Fruit fly (Drosophila melanogaster) whole organism, embryonic: ENCODE measurements around the gene CG2157.
A peak's percentile ranks its signal among the peaks of the same experiment; 100 is the strongest.

Experiments
- Bdp1 ChIP-seq: fragments of 200-800 bp; sonication (Bioruptor generic); optimal IDR thresholded peaks from 3 replicates; lab custom pipeline; 2016; ENCODE audit warnings: missing biosample characterization, missing genetic modification characterization
- BtbVII ChIP-seq: fragments of 200-800 bp; sonication (Bioruptor generic); optimal IDR thresholded peaks from 3 replicates; lab custom pipeline; 2017; ENCODE audit warnings: missing biosample characterization, mild to moderate bottlenecking, missing genetic modification characterization
- C15 ChIP-seq: fragments of 200-800 bp; sonication (Bioruptor generic); IDR thresholded peaks from 3 replicates; pipeline ENCODE4 v1.3.6; 2022; ENCODE audit warnings: missing biosample characterization, missing genetic modification characterization
- CG10654 ChIP-seq: fragments of 200-800 bp; sonication (Bioruptor generic); optimal IDR thresholded peaks from 2 replicates; lab custom pipeline; 2016; ENCODE audit warnings: missing biosample characterization, missing genetic modification characterization
- CG11085 ChIP-seq: fragments of 200-800 bp; sonication (Bioruptor generic); IDR thresholded peaks from 2 replicates; pipeline ENCODE4 v1.3.6; 2022; ENCODE audit warnings: missing biosample characterization, missing genetic modification characterization
- CG11093 ChIP-seq: fragments of 200-800 bp; sonication (Bioruptor generic); IDR thresholded peaks from 3 replicates; pipeline ENCODE4 v1.3.6; 2022; ENCODE audit warnings: missing biosample characterization, missing genetic modification characterization
- CG11247 ChIP-seq: fragments of 200-800 bp; sonication (Bioruptor generic); IDR thresholded peaks from 2 replicates; pipeline ENCODE4 v1.3.6; 2022; ENCODE audit warnings: missing biosample characterization, missing genetic modification characterization
- CG12219 ChIP-seq: fragments of 200-800 bp; sonication (Bioruptor generic); optimal IDR thresholded peaks from 3 replicates; lab custom pipeline; 2018; ENCODE audit warnings: missing biosample characterization, mild to moderate bottlenecking, missing genetic modification characterization
- CG13287 ChIP-seq: fragments of 200-800 bp; sonication (Bioruptor generic); IDR thresholded peaks from 2 replicates; pipeline ENCODE4 v1.3.6; 2022; ENCODE audit warnings: missing biosample characterization, missing genetic modification characterization; ENCODE audit not compliant: partially characterized antibody
- CG13296 ChIP-seq: fragments of 200-800 bp; sonication (Bioruptor generic); optimal IDR thresholded peaks from 3 replicates; lab custom pipeline; 2018; ENCODE audit warnings: missing biosample characterization, mild to moderate bottlenecking, missing genetic modification characterization
- CG13775 ChIP-seq: fragments of 200-800 bp; sonication (Bioruptor generic); optimal IDR thresholded peaks from 3 replicates; lab custom pipeline; 2017; ENCODE audit warnings: missing biosample characterization, mild to moderate bottlenecking, missing genetic modification characterization
- CG14050 ChIP-seq: fragments of 200-800 bp; sonication (Bioruptor generic); IDR thresholded peaks from 3 replicates; pipeline ENCODE4 v1.3.6; 2022; ENCODE audit warnings: missing biosample characterization, missing genetic modification characterization
- CG2199 ChIP-seq: fragments of 200-800 bp; sonication (Bioruptor generic); IDR thresholded peaks from 3 replicates; pipeline ENCODE4 v1.3.6; 2022; ENCODE audit warnings: missing biosample characterization, missing genetic modification characterization
- CG2678 ChIP-seq: fragments of 200-800 bp; sonication (Bioruptor generic); optimal IDR thresholded peaks from 3 replicates; lab custom pipeline; 2019; ENCODE audit warnings: missing biosample characterization, mild to moderate bottlenecking, missing genetic modification characterization, moderate library complexity
- CG32767 ChIP-seq: fragments of 200-800 bp; sonication (Bioruptor generic); IDR thresholded peaks from 2 replicates; pipeline ENCODE4 v1.3.6; 2022; ENCODE audit warnings: missing biosample characterization, missing genetic modification characterization
- CG32772 ChIP-seq: fragments of 200-800 bp; sonication (Bioruptor generic); IDR thresholded peaks from 2 replicates; pipeline ENCODE4 v1.3.6; 2022; ENCODE audit warnings: missing biosample characterization, missing genetic modification characterization
- CG3407 ChIP-seq: fragments of 200-800 bp; sonication (Bioruptor generic); optimal IDR thresholded peaks from 2 replicates; lab custom pipeline; 2018; ENCODE audit warnings: missing biosample characterization, mild to moderate bottlenecking, missing genetic modification characterization
- CG34422 ChIP-seq: fragments of 200-800 bp; sonication (Bioruptor generic); IDR thresholded peaks from 3 replicates; pipeline ENCODE4 v1.3.6; 2022; ENCODE audit warnings: missing biosample characterization, missing genetic modification characterization
- CG4404 ChIP-seq: fragments of 200-800 bp; sonication (Bioruptor generic); IDR thresholded peaks from 2 replicates; pipeline ENCODE4 v1.3.6; 2022; ENCODE audit warnings: missing biosample characterization, missing genetic modification characterization
- CG4424 ChIP-seq: fragments of 200-800 bp; sonication (Bioruptor generic); optimal IDR thresholded peaks from 3 replicates; lab custom pipeline; 2016; ENCODE audit warnings: missing biosample characterization, missing genetic modification characterization
- CG6254 ChIP-seq: fragments of 200-800 bp; sonication (Bioruptor generic); optimal IDR thresholded peaks from 3 replicates; lab custom pipeline; 2017; ENCODE audit warnings: mild to moderate bottlenecking, missing biosample characterization, missing genetic modification reagents, missing genetic modification characterization
- CG6813 ChIP-seq: fragments of 200-800 bp; sonication (Bioruptor generic); optimal IDR thresholded peaks from 2 replicates; lab custom pipeline; 2017; ENCODE audit warnings: missing biosample characterization, missing genetic modification characterization, mild to moderate bottlenecking, moderate library complexity, missing genetic modification reagents
- CG7786 ChIP-seq: fragments of 200-800 bp; sonication (Bioruptor generic); optimal IDR thresholded peaks from 2 replicates; lab custom pipeline; 2016; ENCODE audit warnings: missing biosample characterization, missing genetic modification characterization
- CG9609 ChIP-seq: fragments of 200-800 bp; sonication (Bioruptor generic); optimal IDR thresholded peaks from 3 replicates; lab custom pipeline; 2016; ENCODE audit warnings: missing biosample characterization, missing genetic modification characterization
- CG9932 ChIP-seq: fragments of 200-800 bp; sonication (Bioruptor generic); IDR thresholded peaks from 2 replicates; pipeline ENCODE4 v1.3.6; 2022; ENCODE audit warnings: missing biosample characterization, missing genetic modification characterization
- Elba2 ChIP-seq: fragments of 200-800 bp; sonication (Bioruptor generic); optimal IDR thresholded peaks from 3 replicates; lab custom pipeline; 2016; ENCODE audit warnings: missing biosample characterization, missing genetic modification characterization
- Hmr ChIP-seq: fragments of 200-800 bp; sonication (Bioruptor generic); optimal IDR thresholded peaks from 3 replicates; lab custom pipeline; 2017; ENCODE audit warnings: mild to moderate bottlenecking, missing biosample characterization, missing genetic modification reagents, missing genetic modification characterization
- Hsf ChIP-seq: fragments of 200-800 bp; sonication (Bioruptor generic); optimal IDR thresholded peaks from 3 replicates; lab custom pipeline; 2016; ENCODE audit warnings: missing biosample characterization, missing genetic modification characterization
- Lhr ChIP-seq: fragments of 200-800 bp; sonication (Bioruptor generic); optimal IDR thresholded peaks from 3 replicates; lab custom pipeline; 2017; ENCODE audit warnings: mild to moderate bottlenecking, missing biosample characterization, missing genetic modification reagents, missing genetic modification characterization
- Scr ChIP-seq: fragments of 200-800 bp; sonication (Bioruptor generic); IDR thresholded peaks from 2 replicates; pipeline ENCODE4 v1.3.6; 2022; ENCODE audit warnings: missing biosample characterization, missing genetic modification characterization; ENCODE audit not compliant: partially characterized antibody
- Sin3A ChIP-seq: fragments of >200 bp; optimal IDR thresholded peaks from 2 replicates; lab custom pipeline; 2018
- ac ChIP-seq: fragments of 200-800 bp; sonication (Bioruptor generic); optimal IDR thresholded peaks from 3 replicates; lab custom pipeline; 2017; ENCODE audit warnings: missing biosample characterization, mild to moderate bottlenecking, missing genetic modification characterization
- amos ChIP-seq: fragments of 200-800 bp; sonication (Bioruptor generic); IDR thresholded peaks from 2 replicates; pipeline ENCODE4 v1.3.6; 2022; ENCODE audit warnings: missing biosample characterization, missing genetic modification characterization; ENCODE audit not compliant: partially characterized antibody
- cato ChIP-seq: fragments of 200-800 bp; sonication (Bioruptor generic); optimal IDR thresholded peaks from 2 replicates; lab custom pipeline; 2016; ENCODE audit warnings: missing biosample characterization, missing genetic modification characterization, borderline replicate concordance
- cwo ChIP-seq: fragments of 200-800 bp; sonication (Bioruptor generic); optimal IDR thresholded peaks from 3 replicates; lab custom pipeline; 2017; ENCODE audit warnings: missing biosample characterization, missing genetic modification characterization, mild to moderate bottlenecking, moderate library complexity, missing genetic modification reagents
- dati ChIP-seq: fragments of 200-800 bp; sonication (Bioruptor generic); IDR thresholded peaks from 2 replicates; pipeline ENCODE4 v1.3.6; 2022; ENCODE audit warnings: missing biosample characterization, missing genetic modification characterization
- ewg ChIP-seq: fragments of 200-800 bp; sonication (Bioruptor generic); optimal IDR thresholded peaks from 3 replicates; lab custom pipeline; 2017; ENCODE audit warnings: mild to moderate bottlenecking, missing biosample characterization, missing genetic modification reagents, missing genetic modification characterization
- exex ChIP-seq: fragments of 200-800 bp; sonication (Bioruptor generic); optimal IDR thresholded peaks from 4 replicates; lab custom pipeline; 2018; ENCODE audit warnings: missing biosample characterization, mild to moderate bottlenecking, missing genetic modification characterization, moderate library complexity
- ftz-f1 ChIP-seq: fragments of 200-800 bp; sonication (Bioruptor generic); optimal IDR thresholded peaks from 2 replicates; lab custom pipeline; 2016; ENCODE audit warnings: missing biosample characterization, missing genetic modification characterization
- gce ChIP-seq: fragments of 200-800 bp; sonication (Bioruptor generic); IDR thresholded peaks from 3 replicates; pipeline ENCODE4 v1.3.6; 2022; ENCODE audit warnings: missing biosample characterization, missing genetic modification characterization
- gem ChIP-seq: fragments of 200-800 bp; sonication (Bioruptor generic); optimal IDR thresholded peaks from 2 replicates; lab custom pipeline; 2019; ENCODE audit warnings: missing biosample characterization, mild to moderate bottlenecking, missing genetic modification characterization, moderate library complexity
- grau ChIP-seq: fragments of 200-800 bp; optimal IDR thresholded peaks from 3 replicates; lab custom pipeline; 2019; ENCODE audit warnings: missing biosample characterization, mild to moderate bottlenecking, missing genetic modification characterization, moderate library complexity
- grn ChIP-seq: fragments of 200-800 bp; sonication (Bioruptor generic); optimal IDR thresholded peaks from 3 replicates; lab custom pipeline; 2017; ENCODE audit warnings: missing biosample characterization, missing genetic modification characterization
- hth ChIP-seq: fragments of >200 bp; optimal IDR thresholded peaks from 2 replicates; lab custom pipeline; 2017; ENCODE audit warnings: inconsistent platforms
- nerfin-1 ChIP-seq: fragments of 200-800 bp; sonication (Bioruptor generic); optimal IDR thresholded peaks from 3 replicates; lab custom pipeline; 2019; ENCODE audit warnings: missing biosample characterization, mild to moderate bottlenecking, missing genetic modification characterization, moderate library complexity
- onecut ChIP-seq: fragments of 200-800 bp; sonication (Bioruptor generic); IDR thresholded peaks from 2 replicates; pipeline ENCODE4 v1.3.6; 2022; ENCODE audit warnings: missing biosample characterization, missing genetic modification characterization
- repo ChIP-seq: fragments of 200-800 bp; sonication (Bioruptor generic); optimal IDR thresholded peaks from 2 replicates; lab custom pipeline; 2016; ENCODE audit warnings: missing biosample characterization, missing genetic modification characterization
- sob ChIP-seq: fragments of 200-800 bp; sonication (Bioruptor generic); IDR thresholded peaks from 2 replicates; pipeline ENCODE4 v1.3.6; 2022; ENCODE audit warnings: missing biosample characterization, missing genetic modification characterization
- tup ChIP-seq: fragments of 200-800 bp; sonication (Bioruptor generic); optimal IDR thresholded peaks from 2 replicates; lab custom pipeline; 2016; ENCODE audit warnings: missing biosample characterization, mild to moderate bottlenecking, missing genetic modification characterization, moderate library complexity
- unc-4 ChIP-seq: fragments of 200-800 bp; sonication (Bioruptor generic); IDR thresholded peaks from 2 replicates; pipeline ENCODE4 v1.3.6; 2022; ENCODE audit warnings: missing biosample characterization, missing genetic modification characterization; ENCODE audit not compliant: partially characterized antibody
- zfh2 ChIP-seq: fragments of 200-800 bp; sonication (Bioruptor generic); optimal IDR thresholded peaks from 2 replicates; lab custom pipeline; 2016; ENCODE audit warnings: missing biosample characterization, missing genetic modification characterization

The CG2157 gene

dm6 chrX:10905047-10905446 lies 36.0 kb downstream of the CG2157 start (continued):
- TF ChIP-seq ftz-f1 (GFP tag; lab: Kevin White, UChicago) (no peak), hth (lab: Kevin White, UChicago) (no peak), zfh2 (GFP tag; lab: Kevin White, UChicago) (peak; percentile 4), CG11093 (0 out of 3 replicates have a peak, but pooled peaks have one; percentile 41), CG11085 (no peak), tup (GFP tag; lab: Kevin White, UChicago) (no peak), CG12219 (peak; percentile 43), CG3407 (GFP tag; lab: Kevin White, UChicago) (peak; percentile 45), CG2678 (tag; lab: Kevin White, UChicago) (peak; percentile 81), CG6254 (GFP tag; lab: Kevin White, UChicago) (peak; percentile 63), CG7786 (GFP tag; lab: Kevin White, UChicago) (peak; percentile 27), ewg (GFP tag; lab: Kevin White, UChicago) (peak; percentile 65), amos (GFP tag; lab: Robert Waterston, UW) (no peak), Bdp1 (GFP tag; lab: Kevin White, UChicago) (peak; percentile 21), CG34422 (GFP tag; lab: Robert Waterston, UW) (peak; percentile 34; the same call in 1 of the 3 replicates), ac (GFP tag; lab: Kevin White, UChicago) (no peak), Hsf (GFP tag; lab: Kevin White, UChicago) (peak; percentile 74), repo (GFP tag; lab: Kevin White, UChicago) (peak; percentile 35), CG13296 (peak; percentile 19), Lhr (GFP tag; lab: Kevin White, UChicago) (peak; percentile 28), dati (no peak), grn (GFP tag; lab: Kevin White, UChicago) (no peak), Elba2 (GFP tag; lab: Kevin White, UChicago) (no peak), Hmr (GFP tag; lab: Kevin White, UChicago) (peak; percentile 49), exex (tag; lab: Kevin White, UChicago) (no peak), CG9932 (GFP tag; lab: Robert Waterston, UW) (no peak), BtbVII (peak; percentile 54), Scr (no peak), CG4404 (GFP tag; lab: Robert Waterston, UW) (peak; percentile 59), gem (tag; lab: Kevin White, UChicago) (peak; percentile 83), CG4424 (GFP tag; lab: Kevin White, UChicago) (peak; percentile 70), CG10654 (GFP tag; lab: Kevin White, UChicago) (peak; percentile 26), CG32772 (GFP tag; lab: Robert Waterston, UW) (0 out of 2 replicates have a peak, but pooled peaks have one; percentile 5), CG9609 (GFP tag; lab: Kevin White, UChicago) (peak; percentile 37), CG32767 (GFP tag; lab: Robert Waterston, UW) (peak; percentile 31; the same call in 1 of the 2 replicates), CG13775 (peak; percentile 64), cwo (GFP tag; lab: Kevin White, UChicago) (peak; percentile 24), sob (GFP tag; lab: Robert Waterston, UW) (peak; percentile 15; the same call in 1 of the 2 replicates), CG11247 (GFP tag; lab: Robert Waterston, UW) (no peak), grau (tag; lab: Kevin White, UChicago) (peak; percentile 70), CG2199 (GFP tag; lab: Robert Waterston, UW) (0 out of 3 replicates have a peak, but pooled peaks have one; percentile 21), cato (GFP tag; lab: Kevin White, UChicago) (peak; percentile 18), unc-4 (GFP tag; lab: Robert Waterston, UW) (no peak), gce (GFP tag; lab: Robert Waterston, UW) (no peak), onecut (peak; percentile 20; the same call in 1 of the 2 replicates), CG13287 (GFP tag; lab: Robert Waterston, UW) (no peak), Sin3A (lab: Kevin White, UChicago) (no peak), nerfin-1 (tag; lab: Kevin White, UChicago) (peak; percentile 54), CG6813 (GFP tag; lab: Kevin White, UChicago) (peak; percentile 37), C15 (no peak), CG14050 (GFP tag; lab: Robert Waterston, UW) (no peak; the same call in 2 of the 3 replicates)
